Fruit fly (Drosophila melanogaster) whole organism: ENCODE measurements around the gene WDR79.

ENCODE experiments used
- CG8478 ChIP-seq: fragments of >200 bp; optimal IDR thresholded peaks from 2 replicates; lab custom pipeline; 2018; ENCODE audit warnings: inconsistent platforms
- Dll ChIP-seq: fragments of >200 bp; optimal IDR thresholded peaks from 2 replicates; lab custom pipeline; 2017
- EcR ChIP-seq, 2 experiments: fragments of >200 bp; optimal IDR thresholded peaks; 2 replicates each; lab custom pipeline; 2017; ENCODE audit warnings: missing biosample characterization in 2 of 2, missing genetic modification characterization in 2 of 2, missing genetic modification reagents in 2 of 2
- pan ChIP-seq: fragments of >200 bp; optimal IDR thresholded peaks from 2 replicates; lab custom pipeline; 2017
- psq ChIP-seq: fragments of >200 bp; optimal IDR thresholded peaks from 2 replicates; lab custom pipeline; 2017
- usp ChIP-seq: fragments of >200 bp; optimal IDR thresholded peaks from 2 replicates; lab custom pipeline; 2017; ENCODE audit warnings: missing biosample characterization, missing genetic modification characterization, mixed read lengths

- TF ChIP-seq usp (GFP tag; lab: Kevin White, UChicago) (no peak), psq (no peak), EcR (GFP tag; optimal IDR thresholded peaks at IDR 0.05; lab: Kevin White, UChicago) (no peak), pan (lab: Kevin White, UChicago) (peak; percentile 10), Dll (lab: Kevin White, UChicago) (no peak), CG8478 (lab: Kevin White, UChicago) (no peak)
Measured at dm6 chr2L:6100202-6100689, 27.3 kb downstream of the WDR79 start, which contains the start of gene stai.
